Fruit fly (Drosophila melanogaster) S2 (cell line): ENCODE data around the gene eIF1.

Experiments
- CG8478 ChIP-seq: fragments of >200 bp; optimal IDR thresholded peaks from 2 replicates; lab custom pipeline; 2018
- CTCF ChIP-seq, 2 experiments: fragments of >200 bp; optimal IDR thresholded peaks; 2 replicates each; lab custom pipeline; 2018

dm6 chr3L:3242121-3243083 is 19.3 kb downstream of the eIF1 start:
- TF ChIP-seq CG8478 (lab: Kevin White, UChicago): no peak
- no peak for TF ChIP-seq CTCF (optimal IDR thresholded peaks at IDR 0.05; lab: Kevin White, UChicago)
